Fruit fly (Drosophila melanogaster) Kc167 (cell line): ENCODE data around the gene CG34462.

Source experiments
- Sin3A ChIP-seq: fragments of >200 bp; optimal IDR thresholded peaks from 2 replicates; lab custom pipeline; 2018; ENCODE audit warnings: missing external identifiers
- psq ChIP-seq: fragments of >200 bp; optimal IDR thresholded peaks from 2 replicates; lab custom pipeline; 2017; ENCODE audit warnings: missing external identifiers

DNA sequence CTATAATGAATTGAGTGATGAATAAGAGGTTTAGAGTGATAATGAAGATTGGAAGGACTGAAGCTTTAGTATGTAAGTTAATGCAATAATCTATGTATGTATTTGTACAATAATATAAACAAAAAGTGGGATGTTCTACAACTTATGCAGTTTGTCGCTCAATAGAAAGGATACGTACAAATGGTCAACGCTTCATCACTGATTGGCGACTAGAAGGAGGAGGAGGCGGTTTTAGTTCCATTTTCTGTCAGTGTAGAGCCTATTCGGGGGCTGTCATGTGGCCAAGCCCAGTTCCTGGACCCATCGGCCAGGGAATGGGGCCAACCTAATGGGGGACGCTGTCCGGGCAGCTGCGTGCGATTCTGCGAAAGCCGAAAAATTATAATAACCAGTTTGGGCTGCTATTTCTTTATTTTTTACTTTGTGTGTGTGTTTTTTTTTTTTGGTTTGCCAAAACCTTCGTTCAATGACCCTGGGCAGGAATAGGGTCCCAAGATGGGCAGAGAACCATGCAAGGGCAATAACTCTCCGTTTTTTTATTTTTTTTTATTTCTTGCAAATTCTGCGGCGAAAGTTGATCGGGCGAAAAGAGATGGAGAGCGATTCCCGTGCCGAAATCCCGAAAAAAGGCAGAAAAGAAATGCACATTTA lies 40.4 kb downstream of the CG34462 start:
- TF ChIP-seq Sin3A (lab: Kevin White, UChicago): no peak
- no peak for TF ChIP-seq psq (lab: Kevin White, UChicago)
